Worm (Caenorhabditis elegans) whole organism, early embryonic: ENCODE results near the gene B0244.15.

Source experiments
- B0310.2 ChIP-seq: sonication (generic microtip); optimal IDR thresholded peaks from 2 replicates; lab custom pipeline; 2016; ENCODE audit warnings: mild to moderate bottlenecking, missing genetic modification characterization, missing compliant biosample characterization
- F13C5.2 ChIP-seq: sonication (generic microtip); optimal IDR thresholded peaks from 2 replicates; lab custom pipeline; 2017; ENCODE audit warnings: mild to moderate bottlenecking, missing genetic modification characterization, inconsistent platforms, missing compliant biosample characterization
- ama-1 ChIP-seq: fragments of 150-350 bp; optimal IDR thresholded peaks from 2 replicates; lab custom pipeline; 2014
- ceh-13 ChIP-seq: fragments of 200-800 bp; sonication (Bioruptor generic); optimal IDR thresholded peaks from 2 replicates; lab custom pipeline; 2018; ENCODE audit warnings: mild to moderate bottlenecking, missing genetic modification characterization, missing compliant biosample characterization
- ceh-36 ChIP-seq: sonication (generic microtip); optimal IDR thresholded peaks from 2 replicates; lab custom pipeline; 2016; ENCODE audit warnings: missing genetic modification characterization, inconsistent platforms, missing compliant biosample characterization
- ets-7 ChIP-seq: sonication (generic microtip); optimal IDR thresholded peaks from 2 replicates; lab custom pipeline; 2016; ENCODE audit warnings: missing genotype, missing genetic modification characterization, missing compliant biosample characterization
- flt-1 ChIP-seq: fragments of 200-800 bp; sonication (Bioruptor generic); IDR thresholded peaks from 2 replicates; pipeline ENCODE4 v1.3.6; 2022; ENCODE audit warnings: missing genetic modification characterization, missing compliant biosample characterization
- hmbx-1 ChIP-seq: sonication (generic microtip); optimal IDR thresholded peaks from 2 replicates; lab custom pipeline; 2016; ENCODE audit warnings: mild to moderate bottlenecking, missing genetic modification characterization, missing compliant biosample characterization
- hmg-4 ChIP-seq: fragments of 200-800 bp; sonication (Bioruptor generic); optimal IDR thresholded peaks from 2 replicates; lab custom pipeline; 2018; ENCODE audit warnings: mild to moderate bottlenecking, missing genetic modification characterization, missing compliant biosample characterization
- pes-1 ChIP-seq: fragments of 200-800 bp; sonication (Bioruptor generic); IDR thresholded peaks from 2 replicates; pipeline ENCODE4 v1.3.6; 2022; ENCODE audit warnings: missing genetic modification reagents, missing genetic modification characterization, missing compliant biosample characterization
- sea-1 ChIP-seq: fragments of 200-800 bp; sonication (Bioruptor generic); conservative IDR thresholded peaks from 2 replicates; pipeline ENCODE4 v1.3.6; 2022; ENCODE audit warnings: missing genetic modification characterization, missing compliant biosample characterization
- tbx-37 ChIP-seq: fragments of 200-800 bp; sonication (Bioruptor generic); conservative IDR thresholded peaks from 2 replicates; pipeline ENCODE4 v1.3.6; 2022; ENCODE audit warnings: missing genetic modification reagents, missing genetic modification characterization, missing compliant biosample characterization
- tra-4 ChIP-seq: sonication (generic microtip); optimal IDR thresholded peaks from 2 replicates; lab custom pipeline; 2017; ENCODE audit warnings: missing genetic modification characterization, missing compliant biosample characterization

DNA sequence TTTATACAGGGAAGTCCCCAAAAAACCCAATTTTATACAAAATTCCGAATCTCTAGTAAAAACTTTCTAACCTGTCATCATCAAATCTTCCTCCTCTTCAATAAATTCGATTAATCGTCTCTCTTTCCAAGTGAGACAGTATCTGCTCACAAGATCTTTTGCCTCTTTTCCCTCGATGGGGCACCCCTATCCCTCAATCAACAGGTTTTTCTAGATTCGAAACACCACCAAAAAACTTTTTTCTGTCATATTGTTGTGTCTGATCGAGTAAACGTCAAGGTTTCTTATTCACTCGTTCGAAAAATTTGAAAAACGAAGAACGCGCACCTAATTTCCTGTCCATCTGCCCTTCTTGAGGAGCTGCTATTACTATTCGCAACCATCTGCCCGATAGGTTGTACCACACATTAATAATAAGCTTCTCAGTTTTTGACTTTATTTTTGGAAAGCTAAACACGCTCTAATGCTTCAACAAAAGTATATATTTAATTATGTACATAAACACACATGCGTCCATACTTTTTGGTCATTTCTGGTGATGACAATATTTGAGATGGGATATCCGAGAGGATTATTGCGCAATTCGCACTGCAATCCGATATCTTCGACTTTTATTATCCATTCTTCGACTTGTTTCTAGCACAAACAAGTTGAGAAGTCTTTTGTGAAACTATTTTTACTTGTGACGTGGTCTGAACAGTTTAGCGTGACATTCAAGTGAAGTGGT, 23.9 kb upstream of the B0244.15 start:
- TF ChIP-seq hmg-4, result no peak
- TF ChIP-seq sea-1, result no peak
- no peak for TF ChIP-seq B0310.2 (tag; lab: Kevin White, UChicago)
- TF ChIP-seq pes-1, result no peak
- TF ChIP-seq ceh-13, result no peak
- no peak for TF ChIP-seq flt-1 (GFP tag; lab: Robert Waterston, UW)
- no peak for TF ChIP-seq ama-1 (lab: Kevin White, UChicago)
- TF ChIP-seq F13C5.2 (tag; lab: Kevin White, UChicago), result no peak
- no peak for TF ChIP-seq ets-7
- no peak for TF ChIP-seq ceh-36 (tag; lab: Kevin White, UChicago)
- TF ChIP-seq tra-4, result no peak
- no peak for TF ChIP-seq hmbx-1 (tag; lab: Kevin White, UChicago)
- no peak for TF ChIP-seq tbx-37 (GFP tag; lab: Robert Waterston, UW)
